Worm (Caenorhabditis elegans): ENCODE results near the gene abhd-5.2.

Gene abhd-5.2

DNA sequence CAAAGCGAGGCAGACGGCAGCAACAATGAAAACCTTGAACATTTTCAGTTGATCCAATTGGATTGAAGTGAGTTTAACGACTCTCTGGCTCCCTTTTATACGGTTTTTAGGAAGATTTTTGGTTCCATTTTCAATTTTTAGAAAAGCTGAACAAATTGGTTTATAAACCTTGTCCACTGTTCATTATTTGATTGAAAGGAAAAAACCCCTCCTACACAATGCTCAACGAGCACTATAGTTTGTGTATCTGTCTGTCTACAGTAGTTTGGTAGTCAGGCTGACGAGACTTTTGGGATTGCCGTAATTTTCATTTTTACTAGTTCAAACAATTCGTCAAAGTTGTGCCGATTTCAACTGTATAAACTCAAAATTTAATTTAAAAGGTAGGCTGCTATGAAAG lies 34.8 kb downstream of the abhd-5.2 start, which contains the start of gene T19H12.15:
Gene T19H12.15, minus strand, starts transcription at position 101 of the 400 bp plus-strand sequence.
- TF ChIP-seq pax-1 (tag; optimal IDR thresholded peaks at IDR 0.05) (no peak), elt-2 (tag; optimal IDR thresholded peaks at IDR 0.05) (no peak), tbx-7 (tag; optimal IDR thresholded peaks at IDR 0.05) (no peak), Y22D7AL.16 (tag; optimal IDR thresholded peaks at IDR 0.05) (no peak), K09A11.1 (tag; optimal IDR thresholded peaks at IDR 0.05; ENCODE audit: insufficient read depth) (no peak), sox-4 (tag; optimal IDR thresholded peaks at IDR 0.05) (no peak), gmeb-2 (tag; optimal IDR thresholded peaks at IDR 0.05) (no peak), syd-9 (tag; optimal IDR thresholded peaks at IDR 0.05) (no peak), ets-4 (tag; optimal IDR thresholded peaks at IDR 0.05) (no peak), ceh-30 (tag; optimal IDR thresholded peaks at IDR 0.05) (no peak), nhr-11 (tag; optimal IDR thresholded peaks at IDR 0.05) (no peak), ahr-1 (tag; optimal IDR thresholded peaks at IDR 0.05) (no peak), pros-1 (tag; optimal IDR thresholded peaks at IDR 0.05) (no peak), unc-86 (tag; optimal IDR thresholded peaks at IDR 0.05) (no peak), mec-3 (tag; optimal IDR thresholded peaks at IDR 0.05; ENCODE audit: borderline replicate concordance) (no peak), ceh-19 (GFP tag; optimal IDR thresholded peaks at IDR 0.05) (no peak), hlh-30 (tag; optimal IDR thresholded peaks at IDR 0.05; ENCODE audit: insufficient read depth) (no peak), ttx-3 (tag; optimal IDR thresholded peaks at IDR 0.05) (no peak), che-1 (tag; optimal IDR thresholded peaks at IDR 0.05) (no peak), unc-42 (tag; optimal IDR thresholded peaks at IDR 0.05) (no peak)

DNA sequence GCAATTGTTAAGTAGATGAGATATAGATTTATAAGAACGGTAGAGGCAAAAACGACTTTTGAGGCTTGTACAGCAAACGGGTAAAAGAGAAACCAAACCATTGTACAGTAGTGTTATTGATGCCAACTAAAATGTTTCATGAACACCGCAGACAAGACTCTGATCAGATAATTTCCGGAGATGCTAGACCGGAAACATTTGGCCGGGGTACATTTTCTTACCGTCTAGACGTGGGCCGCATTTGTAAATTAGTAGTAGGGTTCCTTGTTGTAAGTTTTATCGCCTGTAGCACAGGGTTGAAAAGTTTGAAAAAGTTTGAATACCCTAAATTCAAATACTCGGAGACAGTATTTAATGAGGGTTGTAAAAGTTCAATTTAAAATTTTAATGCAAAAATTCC lies 36.9 kb downstream of the abhd-5.2 start, which contains the start of gene str-32:
Gene str-32, minus strand, starts transcription at position 101 of the 400 bp plus-strand sequence.
- TF ChIP-seq pros-1 (tag; optimal IDR thresholded peaks at IDR 0.05) (no peak), ceh-18 (tag; optimal IDR thresholded peaks at IDR 0.05) (no peak), sdc-2 (tag; optimal IDR thresholded peaks at IDR 0.05) (no peak), eyg-1 (tag; optimal IDR thresholded peaks at IDR 0.05) (no peak), unc-86 (tag; optimal IDR thresholded peaks at IDR 0.05) (no peak), lim-6 (tag; optimal IDR thresholded peaks at IDR 0.05) (no peak), hlh-8 (tag; optimal IDR thresholded peaks at IDR 0.05) (no peak), nfya-1 (tag; optimal IDR thresholded peaks at IDR 0.05) (no peak), ceh-9 (tag; optimal IDR thresholded peaks at IDR 0.05) (no peak), F13H6.1 (tag; optimal IDR thresholded peaks at IDR 0.05) (no peak), ref-2 (tag; optimal IDR thresholded peaks at IDR 0.05) (no peak), hlh-30 (tag; optimal IDR thresholded peaks at IDR 0.05; ENCODE audit: insufficient read depth) (no peak), ceh-48 (tag; optimal IDR thresholded peaks at IDR 0.05) (no peak), fax-1 (tag; optimal IDR thresholded peaks at IDR 0.05) (no peak), nhr-232 (tag; optimal IDR thresholded peaks at IDR 0.05) (no peak), dmd-4 (tag; optimal IDR thresholded peaks at IDR 0.05; ENCODE audit: borderline replicate concordance) (no peak), unc-42 (tag; optimal IDR thresholded peaks at IDR 0.05) (no peak)

DNA sequence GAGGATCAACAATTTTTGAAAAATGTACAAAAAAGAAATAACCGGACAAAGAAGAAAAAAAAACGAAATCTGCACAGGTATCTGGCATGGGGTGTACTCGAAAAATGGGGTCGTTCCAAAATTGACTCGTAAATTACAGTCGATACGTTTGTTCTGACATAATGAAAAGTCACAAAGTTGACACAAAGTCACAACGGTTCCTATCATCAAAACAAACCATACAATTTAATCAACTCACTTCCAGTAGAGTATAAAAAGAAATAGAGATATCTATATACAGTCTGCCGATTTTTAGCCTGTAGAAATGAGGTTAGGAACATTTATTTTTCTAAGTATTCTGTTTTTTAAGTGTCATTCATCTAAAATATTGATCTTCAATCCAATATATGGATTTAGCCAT lies 40.0 kb downstream of the abhd-5.2 start, which contains the start of gene T19H12.12:
Gene T19H12.12, plus strand, starts transcription at position 301 of the 400 bp plus-strand sequence.
- TF ChIP-seq mec-3 (tag; optimal IDR thresholded peaks at IDR 0.05; ENCODE audit: borderline replicate concordance) (no peak), hlh-6 (tag; optimal IDR thresholded peaks at IDR 0.05) (no peak), ref-2 (tag; optimal IDR thresholded peaks at IDR 0.05) (no peak), unc-3 (GFP tag; conservative IDR thresholded peaks at IDR 0.05) (no peak), unc-3 (tag; optimal IDR thresholded peaks at IDR 0.05) (no peak), che-1 (tag; optimal IDR thresholded peaks at IDR 0.05) (no peak), pag-3 (tag; optimal IDR thresholded peaks at IDR 0.05; ENCODE audit: borderline replicate concordance) (no peak), pros-1 (tag; optimal IDR thresholded peaks at IDR 0.05) (no peak), elt-4 (tag; optimal IDR thresholded peaks at IDR 0.05) (no peak), nhr-11 (tag; optimal IDR thresholded peaks at IDR 0.05) (no peak), ztf-16 (tag; optimal IDR thresholded peaks at IDR 0.05) (no peak), sdc-2 (tag; optimal IDR thresholded peaks at IDR 0.05) (no peak), ceh-14 (tag; optimal IDR thresholded peaks at IDR 0.05) (no peak), tbx-7 (tag; optimal IDR thresholded peaks at IDR 0.05) (no peak), hlh-13 (GFP tag; optimal IDR thresholded peaks at IDR 0.05) (no peak)
